Worm (Caenorhabditis elegans): Measurements from ENCODE around the gene glb-25.

glb-25 gene

DNA sequence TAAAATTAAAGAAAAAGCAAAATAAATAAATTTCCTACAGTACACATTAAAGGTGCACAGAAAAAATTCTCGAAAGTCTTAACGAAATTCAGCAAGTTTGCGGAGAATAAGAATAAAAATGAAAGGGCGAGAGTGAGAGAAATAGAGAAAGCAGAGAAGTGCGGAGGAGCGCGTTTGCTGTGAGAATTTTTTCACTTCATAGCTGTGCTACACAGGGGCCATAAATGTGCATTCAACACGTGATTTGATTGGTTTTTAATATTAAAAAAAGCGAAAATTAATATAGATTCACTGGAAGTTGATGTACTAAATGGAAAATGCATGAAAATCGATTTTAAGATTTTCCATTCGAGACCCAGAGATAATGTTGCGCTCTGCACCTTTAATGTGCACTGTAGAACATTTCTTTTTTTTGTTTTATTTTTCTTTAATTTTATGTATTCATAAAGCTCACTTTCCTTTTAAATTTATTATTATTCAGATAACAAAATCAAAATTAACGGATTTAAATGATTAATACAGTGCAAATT, 20.0 kb upstream of the glb-25 start, which contains the start of gene Y32G9A.2 (continued):
- TF ChIP-seq lin-35 (GFP tag; optimal IDR thresholded peaks at IDR 0.05) (no peak), C17E4.6 (GFP tag; IDR thresholded peaks at IDR 0.05) (no peak), ztf-25 (GFP tag; IDR thresholded peaks at IDR 0.05) (no peak), F55B11.4 (tag; optimal IDR thresholded peaks at IDR 0.05; ENCODE audit: borderline replicate concordance, insufficient read depth) (no peak), nhr-120 (GFP tag; IDR thresholded peaks at IDR 0.05) (no peak), Y95B8A.8 (GFP tag; IDR thresholded peaks at IDR 0.05) (no peak), hmg-1.2 (GFP tag; IDR thresholded peaks at IDR 0.05) (no peak; the same call in 1 of the 2 replicates), nfya-1 (tag; optimal IDR thresholded peaks at IDR 0.05; ENCODE audit: borderline replicate concordance, insufficient read depth) (no peak), let-607 (tag; optimal IDR thresholded peaks at IDR 0.05) (no peak)

DNA sequence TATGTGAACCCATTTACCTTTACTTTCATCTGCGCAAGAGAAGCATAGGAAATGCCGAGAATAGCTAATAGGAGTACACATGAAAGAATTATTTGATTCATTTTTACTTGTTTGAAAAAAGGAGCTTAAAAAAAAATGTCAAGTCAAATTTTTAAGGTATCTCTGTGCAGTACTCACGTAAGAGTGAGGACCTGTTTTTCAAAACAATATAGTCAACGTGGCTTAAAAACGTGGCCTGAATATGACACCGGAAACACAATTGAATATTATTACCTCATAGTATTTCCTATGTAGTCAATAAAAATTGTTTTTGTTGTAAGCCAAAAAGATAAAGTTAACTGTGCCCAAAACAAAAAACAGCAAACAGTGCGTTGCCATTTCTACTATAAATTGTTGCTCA, 18.0 kb upstream of the glb-25 start, which contains the start of gene Y32G9A.12:
Gene Y32G9A.12 (minus strand): TSS at position 101 of the 400 bp plus-strand sequence.
- TF ChIP-seq ztf-3 (GFP tag; optimal IDR thresholded peaks at IDR 0.05) = no peak
- TF ChIP-seq C17E4.6 (GFP tag; IDR thresholded peaks at IDR 0.05) = no peak
- TF ChIP-seq zim-3 (tag; optimal IDR thresholded peaks at IDR 0.05) = no peak
- no peak for TF ChIP-seq madf-10 (tag; optimal IDR thresholded peaks at IDR 0.05)
- no peak for TF ChIP-seq B0261.1 (tag; optimal IDR thresholded peaks at IDR 0.05)
- TF ChIP-seq mxl-1 (tag; optimal IDR thresholded peaks at IDR 0.05) = no peak
- no peak for TF ChIP-seq nfya-2 (GFP tag; IDR thresholded peaks at IDR 0.05)
- TF ChIP-seq nhr-27 (tag; optimal IDR thresholded peaks at IDR 0.05) = no peak
- no peak for TF ChIP-seq ceh-79 (tag; optimal IDR thresholded peaks at IDR 0.05)
- TF ChIP-seq athp-1 (tag; optimal IDR thresholded peaks at IDR 0.05) = no peak
- TF ChIP-seq nfya-1 (tag; optimal IDR thresholded peaks at IDR 0.05; ENCODE audit: borderline replicate concordance, insufficient read depth) = no peak
- no peak for TF ChIP-seq aptf-2 (GFP tag; conservative IDR thresholded peaks at IDR 0.05)
- TF ChIP-seq hlh-12 (tag; optimal IDR thresholded peaks at IDR 0.05) = no peak
- TF ChIP-seq D2030.7 (GFP tag; IDR thresholded peaks at IDR 0.05) = no peak

DNA sequence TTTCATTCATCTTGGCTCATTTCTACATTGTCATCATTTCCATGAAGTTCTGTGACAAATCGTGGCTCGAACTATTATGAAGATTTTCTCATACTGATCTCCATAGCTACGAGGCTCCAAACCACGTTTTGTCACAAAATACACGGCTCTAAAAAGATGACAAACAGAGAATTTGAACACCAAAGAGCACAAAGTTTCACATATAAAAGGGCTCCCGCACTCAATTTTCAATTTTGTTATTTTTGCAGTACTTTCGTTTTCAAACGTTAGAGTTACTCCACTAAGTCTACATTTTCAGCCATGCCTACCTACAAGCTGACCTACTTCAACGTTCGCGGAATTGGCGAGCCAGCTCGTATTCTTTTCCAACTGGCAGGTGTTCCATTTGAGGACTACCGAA, 16.7 kb upstream of the glb-25 start, which contains the start of gene gst-37:
Gene gst-37 (plus strand): TSS at position 301 of the 400 bp plus-strand sequence.
- TF ChIP-seq attf-3 (GFP tag; conservative IDR thresholded peaks at IDR 0.05) = no peak
- TF ChIP-seq efl-1 (GFP tag; optimal IDR thresholded peaks at IDR 0.05) = no peak
- TF ChIP-seq ceh-100 (GFP tag; IDR thresholded peaks at IDR 0.05) = no peak
- TF ChIP-seq lin-40 (tag; optimal IDR thresholded peaks at IDR 0.05) = no peak
- no peak for TF ChIP-seq ccch-3 (GFP tag; optimal IDR thresholded peaks at IDR 0.05)
- TF ChIP-seq nfya-2 (GFP tag; IDR thresholded peaks at IDR 0.05) = no peak
- TF ChIP-seq F52B5.7 (tag; optimal IDR thresholded peaks at IDR 0.05) = no peak
- TF ChIP-seq sptf-2 (GFP tag; optimal IDR thresholded peaks at IDR 0.05) = no peak
- TF ChIP-seq ceh-27 (GFP tag; optimal IDR thresholded peaks at IDR 0.05) = no peak
- no peak for TF ChIP-seq pbrm-1 (GFP tag; IDR thresholded peaks at IDR 0.05)
- no peak for TF ChIP-seq dpl-1 (GFP tag; optimal IDR thresholded peaks at IDR 0.05)
- TF ChIP-seq lin-54 (GFP tag; optimal IDR thresholded peaks at IDR 0.05) = no peak
- TF ChIP-seq nfyb-1 (GFP tag; IDR thresholded peaks at IDR 0.05) = no peak
- no peak for TF ChIP-seq F39B2.1 (GFP tag; IDR thresholded peaks at IDR 0.05)

DNA sequence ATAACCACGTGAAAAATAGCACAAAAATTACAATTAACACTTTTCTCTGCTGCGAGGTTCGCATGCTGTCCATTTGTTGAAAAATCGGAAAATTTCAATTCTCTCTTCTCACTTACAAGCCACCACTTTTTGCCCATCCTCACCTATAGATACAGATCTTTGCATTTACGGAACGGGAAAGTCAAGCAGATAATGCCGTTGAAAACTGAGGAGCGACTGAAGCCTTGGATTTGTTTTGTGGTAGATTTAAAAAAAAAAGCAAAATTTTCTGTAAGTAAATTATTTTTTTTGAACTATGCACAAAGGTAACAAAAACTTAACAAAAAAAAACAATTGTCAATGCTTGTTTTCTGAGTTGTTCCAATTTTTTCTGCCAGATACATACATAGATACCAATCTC, 12.6 kb upstream of the glb-25 start, which contains the start of gene T06A1.1:
Gene T06A1.1 (minus strand): TSS at position 101 of the 400 bp plus-strand sequence.
- TF ChIP-seq chd-7 (tag; optimal IDR thresholded peaks at IDR 0.05) = no peak
- TF ChIP-seq ceh-27 (GFP tag; optimal IDR thresholded peaks at IDR 0.05) = no peak
- TF ChIP-seq madf-8 (GFP tag; conservative IDR thresholded peaks at IDR 0.05) = no peak
- no peak for TF ChIP-seq tbx-9 (tag; optimal IDR thresholded peaks at IDR 0.05; ENCODE audit: borderline replicate concordance)
- TF ChIP-seq nhr-80 (tag; optimal IDR thresholded peaks at IDR 0.05) = no peak
- TF ChIP-seq mcd-1 (GFP tag; IDR thresholded peaks at IDR 0.05) = no peak
- no peak for TF ChIP-seq dpff-1 (tag; optimal IDR thresholded peaks at IDR 0.05)
